Worm (Caenorhabditis elegans) whole organism, late embryonic: Measurements from ENCODE around the gene clec-164.

Experiments used
- C08G9.2 ChIP-seq: sonication (generic microtip); optimal IDR thresholded peaks from 2 replicates; lab custom pipeline; 2016; ENCODE audit warnings: mild to moderate bottlenecking, missing genetic modification characterization, moderate library complexity, missing compliant biosample characterization
- ceh-24 ChIP-seq: sonication (generic microtip); optimal IDR thresholded peaks from 2 replicates; lab custom pipeline; 2016; ENCODE audit warnings: mild to moderate bottlenecking, missing genetic modification characterization, missing compliant biosample characterization
- nhr-11 ChIP-seq: fragments of 150-350 bp; optimal IDR thresholded peaks from 2 replicates; lab custom pipeline; 2014; ENCODE audit warnings: missing biosample characterization, missing genetic modification characterization
- tbx-2 ChIP-seq: sonication (generic microtip); optimal IDR thresholded peaks from 2 replicates; lab custom pipeline; 2016; ENCODE audit warnings: missing genetic modification characterization, missing compliant biosample characterization

DNA sequence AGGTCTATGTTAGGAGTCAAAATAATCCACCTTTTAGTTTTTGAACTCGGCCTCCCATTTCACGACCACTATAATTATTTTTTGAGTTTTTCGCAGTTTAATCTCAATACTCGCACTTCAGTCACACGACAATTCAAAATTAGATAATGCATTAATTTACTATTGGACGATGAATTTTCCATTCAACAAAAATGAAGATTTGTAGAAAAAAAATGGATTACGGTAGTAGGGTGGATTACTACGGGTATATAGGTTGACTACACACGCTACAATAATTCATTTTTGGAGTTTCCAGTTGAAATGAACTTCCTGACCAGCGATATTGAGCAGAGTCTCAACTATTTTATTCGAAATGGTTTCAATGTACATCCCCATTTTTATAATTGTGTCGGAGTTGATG is 40.0 kb downstream of the clec-164 start, which contains the start of gene srt-23:
- no peak for TF ChIP-seq ceh-24
- TF ChIP-seq nhr-11 (tag; lab: Kevin White, UChicago): no peak
- TF ChIP-seq C08G9.2 (tag; lab: Kevin White, UChicago): no peak
- TF ChIP-seq tbx-2 (tag; lab: Kevin White, UChicago): no peak
